Fruit fly (Drosophila melanogaster): ENCODE measurements around the gene CG17187.

dm6 chr3R:11234918-11235371 is 3.3 kb upstream of the CG17187 start, which contains the start of the genes Arfip and CG17721:
- no peak for TF ChIP-seq CG32264 (GFP tag; optimal IDR thresholded peaks at IDR 0.05)
- no peak for TF ChIP-seq Dfd (GFP tag; optimal IDR thresholded peaks at IDR 0.05)
